Worm (Caenorhabditis elegans) whole organism, early embryonic: ENCODE measurements around the gene prkl-1.

Source experiments
- B0310.2 ChIP-seq: sonication (generic microtip); optimal IDR thresholded peaks from 2 replicates; lab custom pipeline; 2016; ENCODE audit warnings: mild to moderate bottlenecking, missing genetic modification characterization, missing compliant biosample characterization
- F13C5.2 ChIP-seq: sonication (generic microtip); optimal IDR thresholded peaks from 2 replicates; lab custom pipeline; 2017; ENCODE audit warnings: mild to moderate bottlenecking, missing genetic modification characterization, inconsistent platforms, missing compliant biosample characterization
- aly-1 ChIP-seq: sonication (generic microtip); optimal IDR thresholded peaks from 2 replicates; lab custom pipeline; 2016; ENCODE audit warnings: missing genetic modification characterization, missing compliant biosample characterization
- ama-1 ChIP-seq: fragments of 150-350 bp; optimal IDR thresholded peaks from 2 replicates; lab custom pipeline; 2014
- ceh-13 ChIP-seq: fragments of 200-800 bp; sonication (Bioruptor generic); optimal IDR thresholded peaks from 2 replicates; lab custom pipeline; 2018; ENCODE audit warnings: mild to moderate bottlenecking, missing genetic modification characterization, missing compliant biosample characterization
- ceh-36 ChIP-seq: sonication (generic microtip); optimal IDR thresholded peaks from 2 replicates; lab custom pipeline; 2016; ENCODE audit warnings: missing genetic modification characterization, inconsistent platforms, missing compliant biosample characterization
- ets-7 ChIP-seq: sonication (generic microtip); optimal IDR thresholded peaks from 2 replicates; lab custom pipeline; 2016; ENCODE audit warnings: missing genotype, missing genetic modification characterization, missing compliant biosample characterization
- flt-1 ChIP-seq: fragments of 200-800 bp; sonication (Bioruptor generic); IDR thresholded peaks from 2 replicates; pipeline ENCODE4 v1.3.6; 2022; ENCODE audit warnings: missing genetic modification characterization, missing compliant biosample characterization
- hmbx-1 ChIP-seq: sonication (generic microtip); optimal IDR thresholded peaks from 2 replicates; lab custom pipeline; 2016; ENCODE audit warnings: mild to moderate bottlenecking, missing genetic modification characterization, missing compliant biosample characterization
- hmg-4 ChIP-seq: fragments of 200-800 bp; sonication (Bioruptor generic); optimal IDR thresholded peaks from 2 replicates; lab custom pipeline; 2018; ENCODE audit warnings: mild to moderate bottlenecking, missing genetic modification characterization, missing compliant biosample characterization
- hnd-1 ChIP-seq: sonication (generic microtip); optimal IDR thresholded peaks from 2 replicates; lab custom pipeline; 2016; ENCODE audit warnings: missing genetic modification characterization, missing compliant biosample characterization
- pes-1 ChIP-seq: fragments of 200-800 bp; sonication (Bioruptor generic); IDR thresholded peaks from 2 replicates; pipeline ENCODE4 v1.3.6; 2022; ENCODE audit warnings: missing genetic modification reagents, missing genetic modification characterization, missing compliant biosample characterization
- scrt-1 ChIP-seq: fragments of 200-800 bp; sonication (Bioruptor generic); IDR thresholded peaks from 2 replicates; pipeline ENCODE4 v1.3.6; 2022; ENCODE audit warnings: missing genetic modification characterization, missing compliant biosample characterization
- sea-1 ChIP-seq: fragments of 200-800 bp; sonication (Bioruptor generic); conservative IDR thresholded peaks from 2 replicates; pipeline ENCODE4 v1.3.6; 2022; ENCODE audit warnings: missing genetic modification characterization, missing compliant biosample characterization
- tbx-11 ChIP-seq: fragments of 200-800 bp; sonication (Bioruptor generic); IDR thresholded peaks from 2 replicates; pipeline ENCODE4 v1.3.6; 2022; ENCODE audit warnings: missing genetic modification characterization, missing compliant biosample characterization
- tbx-37 ChIP-seq: fragments of 200-800 bp; sonication (Bioruptor generic); conservative IDR thresholded peaks from 2 replicates; pipeline ENCODE4 v1.3.6; 2022; ENCODE audit warnings: missing genetic modification reagents, missing genetic modification characterization, missing compliant biosample characterization
- tra-4 ChIP-seq: sonication (generic microtip); optimal IDR thresholded peaks from 2 replicates; lab custom pipeline; 2017; ENCODE audit warnings: missing genetic modification characterization, missing compliant biosample characterization

Gene prkl-1

ce11 chrIV:6965192-6965591 is 21.5 kb downstream of the prkl-1 start, which contains the start of gene ZK381.2:
Gene ZK381.2 (plus strand): TSS chrIV:6965492.
- TF ChIP-seq ceh-36: no peak
- no peak for TF ChIP-seq hnd-1 (tag; lab: Kevin White, UChicago)
- no peak for TF ChIP-seq sea-1
- TF ChIP-seq B0310.2 (tag; lab: Kevin White, UChicago): no peak
- no peak for TF ChIP-seq hmg-4 (GFP tag; lab: Kevin White, UChicago)
- TF ChIP-seq pes-1 (GFP tag; lab: Robert Waterston, UW): no peak
- no peak for TF ChIP-seq hmbx-1 (tag; lab: Kevin White, UChicago)
- no peak for TF ChIP-seq tbx-37 (GFP tag; lab: Robert Waterston, UW)
- no peak for TF ChIP-seq ama-1 (lab: Kevin White, UChicago)
- TF ChIP-seq tbx-11: no peak
- TF ChIP-seq aly-1: no peak
- TF ChIP-seq tra-4 (tag; lab: Kevin White, UChicago): no peak

DNA sequence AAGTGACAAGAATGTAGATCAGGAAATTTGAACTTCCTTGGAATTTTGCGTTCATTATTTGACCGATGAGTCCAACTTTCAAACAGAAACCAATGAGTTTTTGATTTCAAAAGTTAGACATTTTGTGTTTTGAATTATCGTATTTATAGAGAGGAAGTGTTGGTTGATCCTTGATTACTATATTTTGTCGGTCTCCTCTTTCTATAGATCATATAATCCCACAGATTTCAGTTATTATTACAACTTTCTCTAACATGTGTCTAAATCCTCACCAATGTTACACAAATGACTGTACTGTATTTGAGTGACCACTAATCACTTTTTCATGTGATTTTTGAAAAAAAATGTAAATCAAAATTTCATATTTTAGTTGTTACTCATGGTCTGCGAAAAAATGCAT is 22.2 kb downstream of the prkl-1 start, which contains the start of gene B0478.3:
Gene B0478.3, minus strand, starts transcription at position 101 of the 400 bp plus-strand sequence.
- TF ChIP-seq sea-1 (no peak), tra-4 (tag; lab: Kevin White, UChicago) (no peak), pes-1 (GFP tag; lab: Robert Waterston, UW) (no peak), aly-1 (no peak)

DNA sequence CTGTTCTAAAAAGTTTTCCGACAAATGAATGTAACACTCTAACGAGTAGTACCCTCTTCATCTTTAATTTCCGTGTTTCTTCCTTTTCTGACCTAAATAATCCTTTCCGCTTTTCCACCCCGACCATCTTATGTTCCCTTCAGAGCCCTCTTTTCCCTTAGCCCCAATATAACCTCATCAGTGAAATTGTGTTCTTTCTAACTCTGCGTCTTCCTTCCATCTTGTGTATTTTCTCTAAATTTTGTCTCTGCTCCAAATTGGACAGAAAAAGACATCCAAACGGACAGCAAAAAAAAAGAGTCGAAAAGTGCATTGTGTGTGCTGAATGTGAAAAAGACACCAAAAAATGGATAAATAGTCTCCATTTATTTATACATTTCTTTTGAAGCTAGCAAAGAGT is 27.3 kb downstream of the prkl-1 start:
- TF ChIP-seq scrt-1 (GFP tag; lab: Robert Waterston, UW): no peak
- TF ChIP-seq tra-4 (tag; lab: Kevin White, UChicago): no peak
- no peak for TF ChIP-seq ceh-13
- no peak for TF ChIP-seq ceh-36
- TF ChIP-seq hmbx-1 (tag; lab: Kevin White, UChicago): no peak
- no peak for TF ChIP-seq pes-1 (GFP tag; lab: Robert Waterston, UW)
- TF ChIP-seq hnd-1 (tag; lab: Kevin White, UChicago): no peak
- TF ChIP-seq ets-7: no peak
- no peak for TF ChIP-seq flt-1
- no peak for TF ChIP-seq B0310.2 (tag; lab: Kevin White, UChicago)
- TF ChIP-seq sea-1: no peak
- TF ChIP-seq ama-1 (lab: Kevin White, UChicago): no peak
- TF ChIP-seq F13C5.2 (tag; lab: Kevin White, UChicago): no peak

- no peak for TF ChIP-seq hmbx-1 (tag; lab: Kevin White, UChicago)
- TF ChIP-seq scrt-1 (GFP tag; lab: Robert Waterston, UW): no peak
- TF ChIP-seq sea-1: no peak
- TF ChIP-seq hnd-1 (tag; lab: Kevin White, UChicago): no peak
- TF ChIP-seq flt-1: no peak
- TF ChIP-seq B0310.2 (tag; lab: Kevin White, UChicago): no peak
- TF ChIP-seq tbx-37 (GFP tag; lab: Robert Waterston, UW): no peak
- TF ChIP-seq F13C5.2 (tag; lab: Kevin White, UChicago): no peak
- TF ChIP-seq aly-1: no peak
- no peak for TF ChIP-seq hmg-4 (GFP tag; lab: Kevin White, UChicago)
- TF ChIP-seq ceh-36: no peak
- TF ChIP-seq pes-1 (GFP tag; lab: Robert Waterston, UW): no peak
- no peak for TF ChIP-seq ets-7
- no peak for TF ChIP-seq tra-4 (tag; lab: Kevin White, UChicago)
Measured at ce11 chrIV:6958696-6959095, 28.0 kb downstream of the prkl-1 start.

DNA sequence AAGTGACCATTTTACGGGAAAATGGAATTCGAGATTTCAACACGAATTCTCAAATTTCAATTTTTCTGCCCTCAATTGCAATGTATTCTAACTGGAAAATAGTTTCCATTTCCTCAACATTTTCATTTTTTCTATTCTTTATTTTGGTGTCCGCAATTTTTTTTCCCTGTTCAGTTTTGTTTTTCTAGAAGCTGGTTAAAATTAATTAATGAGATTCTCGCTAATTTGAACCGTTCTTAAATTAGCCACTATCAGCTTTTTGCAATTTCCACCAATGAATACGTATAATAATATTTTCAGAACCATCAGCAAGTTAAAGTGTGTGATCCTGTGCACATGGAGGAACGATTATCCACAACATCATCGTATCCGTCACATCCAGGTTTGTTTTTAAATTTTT is 29.4 kb downstream of the prkl-1 start, which contains the start of gene jnk-1:
Gene jnk-1, plus strand, starts transcription at position 301 of the 400 bp plus-strand sequence.
- no peak for TF ChIP-seq ets-7

DNA sequence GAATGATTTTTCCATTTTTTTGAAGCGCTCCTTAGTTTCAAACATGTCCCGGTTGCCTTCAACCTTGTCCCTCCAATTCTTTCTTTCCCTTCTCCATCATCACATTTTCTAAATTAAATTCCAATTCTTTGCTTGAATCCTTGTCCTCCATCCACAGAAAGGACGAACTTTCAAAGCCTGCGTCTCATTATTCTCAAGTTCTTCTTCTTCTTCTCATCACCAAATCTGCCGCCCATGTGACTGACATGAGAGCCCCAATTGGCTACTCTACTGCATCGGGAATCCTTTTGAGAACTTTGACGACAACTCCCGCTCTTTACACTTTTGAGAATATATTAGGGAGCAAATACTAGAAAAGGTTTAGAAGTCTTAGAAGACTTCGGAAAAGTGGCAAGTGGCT is 30.1 kb downstream of the prkl-1 start:
- TF ChIP-seq pes-1 (GFP tag; lab: Robert Waterston, UW): no peak
- TF ChIP-seq tbx-37 (GFP tag; lab: Robert Waterston, UW): no peak
- TF ChIP-seq ceh-36: no peak
- no peak for TF ChIP-seq hmg-4 (GFP tag; lab: Kevin White, UChicago)
- TF ChIP-seq ceh-13: no peak
- no peak for TF ChIP-seq tra-4 (tag; lab: Kevin White, UChicago)
- no peak for TF ChIP-seq ama-1 (lab: Kevin White, UChicago)
- TF ChIP-seq hnd-1 (tag; lab: Kevin White, UChicago): no peak
- no peak for TF ChIP-seq sea-1
- TF ChIP-seq ets-7: no peak
- no peak for TF ChIP-seq hmbx-1 (tag; lab: Kevin White, UChicago)
- no peak for TF ChIP-seq scrt-1 (GFP tag; lab: Robert Waterston, UW)

- no peak for TF ChIP-seq sea-1
- no peak for TF ChIP-seq tra-4 (tag; lab: Kevin White, UChicago)
- no peak for TF ChIP-seq hmbx-1 (tag; lab: Kevin White, UChicago)
- no peak for TF ChIP-seq pes-1 (GFP tag; lab: Robert Waterston, UW)
- TF ChIP-seq ama-1 (lab: Kevin White, UChicago): no peak
- no peak for TF ChIP-seq ceh-13
- TF ChIP-seq tbx-11: no peak
- no peak for TF ChIP-seq hmg-4 (GFP tag; lab: Kevin White, UChicago)
- no peak for TF ChIP-seq tbx-37 (GFP tag; lab: Robert Waterston, UW)
- no peak for TF ChIP-seq B0310.2 (tag; lab: Kevin White, UChicago)
- TF ChIP-seq flt-1: no peak
- no peak for TF ChIP-seq ets-7
- no peak for TF ChIP-seq hnd-1 (tag; lab: Kevin White, UChicago)
- no peak for TF ChIP-seq aly-1
- no peak for TF ChIP-seq F13C5.2 (tag; lab: Kevin White, UChicago)
Measured at ce11 chrIV:6954682-6955081, 32.1 kb downstream of the prkl-1 start.

ce11 chrIV:6951259-6951658 is 35.5 kb downstream of the prkl-1 start:
- TF ChIP-seq ceh-13: no peak
- no peak for TF ChIP-seq tbx-11
- TF ChIP-seq B0310.2 (tag; lab: Kevin White, UChicago): no peak
- no peak for TF ChIP-seq hmg-4 (GFP tag; lab: Kevin White, UChicago)
- no peak for TF ChIP-seq hmbx-1 (tag; lab: Kevin White, UChicago)
- no peak for TF ChIP-seq flt-1
- TF ChIP-seq hnd-1 (tag; lab: Kevin White, UChicago): no peak
- no peak for TF ChIP-seq tra-4 (tag; lab: Kevin White, UChicago)
- no peak for TF ChIP-seq sea-1
- TF ChIP-seq scrt-1 (GFP tag; lab: Robert Waterston, UW): no peak
